Worm (Caenorhabditis elegans): ENCODE data around the gene C02F5.14.

The C02F5.14 gene

DNA sequence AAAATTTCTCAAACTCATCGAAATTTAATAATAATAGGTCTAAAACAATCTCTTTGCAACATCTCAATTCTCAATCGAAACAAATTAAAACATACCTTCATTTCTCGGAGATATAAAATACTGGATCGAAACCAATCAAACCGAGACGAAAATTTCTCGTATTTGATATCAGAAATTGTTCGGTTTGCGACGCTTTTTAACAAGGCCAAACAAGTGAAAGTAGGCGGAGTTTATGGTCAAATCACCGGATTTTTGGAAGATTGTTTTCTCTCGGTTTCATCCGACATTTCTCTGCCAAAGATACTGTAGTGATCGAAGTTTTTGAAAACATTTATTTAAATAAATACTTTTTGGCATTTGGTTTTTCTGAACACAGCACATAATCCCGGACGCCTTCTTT lies at the start of gene C02F5.14:
Gene C02F5.14, minus strand, starts transcription at position 157 of the 400 bp plus-strand sequence.
- TF ChIP-seq klf-2 (GFP tag; conservative IDR thresholded peaks at IDR 0.05) (no peak), tab-1 (GFP tag; IDR thresholded peaks at IDR 0.05) (no peak), flt-1 (GFP tag; IDR thresholded peaks at IDR 0.05) (no peak), ztf-23 (GFP tag; IDR thresholded peaks at IDR 0.05) (no peak), ref-1 (GFP tag; conservative IDR thresholded peaks at IDR 0.05) (no peak), T22C8.4 (GFP tag; IDR thresholded peaks at IDR 0.05) (no peak), med-1 (GFP tag; optimal IDR thresholded peaks at IDR 0.05; ENCODE audit: insufficient read depth) (no peak), ztf-29 (GFP tag; IDR thresholded peaks at IDR 0.05) (no peak), cog-1 (tag; optimal IDR thresholded peaks at IDR 0.05) (no peak)

ce11 chrIII:8283525-8283924 lies 48.2 kb upstream of the C02F5.14 start:
- TF ChIP-seq ztf-29 (GFP tag; IDR thresholded peaks at IDR 0.05): no peak
- TF ChIP-seq flt-1 (GFP tag; IDR thresholded peaks at IDR 0.05): no peak
- TF ChIP-seq T22C8.4 (GFP tag; IDR thresholded peaks at IDR 0.05): no peak
- no peak for TF ChIP-seq tab-1 (GFP tag; IDR thresholded peaks at IDR 0.05)

DNA sequence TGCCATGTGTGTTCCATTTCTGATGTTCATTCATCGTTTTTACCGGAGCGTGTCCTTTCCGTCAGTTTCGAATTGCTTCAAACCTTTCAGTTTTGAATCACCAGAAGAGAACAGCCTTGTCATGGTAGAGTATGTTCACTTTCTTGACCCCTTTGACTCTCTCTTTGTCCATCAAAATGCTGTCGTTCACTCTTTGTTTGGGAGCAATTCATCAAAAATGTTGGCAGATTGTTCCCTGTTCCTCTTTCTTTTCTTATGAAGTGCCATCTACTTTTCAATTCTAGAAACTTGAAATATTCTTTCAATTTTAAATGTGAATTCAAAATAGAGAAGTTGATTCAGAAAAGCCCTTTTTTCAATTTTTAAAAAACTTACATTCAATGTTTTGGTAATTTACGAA lies 46.0 kb upstream of the C02F5.14 start:
- TF ChIP-seq ztf-23 (GFP tag; IDR thresholded peaks at IDR 0.05) (no peak), med-1 (GFP tag; optimal IDR thresholded peaks at IDR 0.05; ENCODE audit: insufficient read depth) (no peak)

ce11 chrIII:8280352-8280751 lies 45.0 kb upstream of the C02F5.14 start:
- TF ChIP-seq T22C8.4 (GFP tag; IDR thresholded peaks at IDR 0.05) (no peak), ref-1 (GFP tag; conservative IDR thresholded peaks at IDR 0.05) (no peak), med-1 (GFP tag; optimal IDR thresholded peaks at IDR 0.05; ENCODE audit: insufficient read depth) (no peak), ztf-29 (GFP tag; IDR thresholded peaks at IDR 0.05) (no peak), cog-1 (tag; optimal IDR thresholded peaks at IDR 0.05) (no peak), flt-1 (GFP tag; IDR thresholded peaks at IDR 0.05) (no peak), tab-1 (GFP tag; IDR thresholded peaks at IDR 0.05) (no peak), klf-2 (GFP tag; conservative IDR thresholded peaks at IDR 0.05) (no peak)

- TF ChIP-seq cog-1 (tag; optimal IDR thresholded peaks at IDR 0.05) (no peak), flt-1 (GFP tag; IDR thresholded peaks at IDR 0.05) (no peak)
Measured at ce11 chrIII:8279567-8279966, 44.3 kb upstream of the C02F5.14 start.

- no peak for TF ChIP-seq tab-1 (GFP tag; IDR thresholded peaks at IDR 0.05)
- no peak for TF ChIP-seq ztf-29 (GFP tag; IDR thresholded peaks at IDR 0.05)
- TF ChIP-seq klf-2 (GFP tag; conservative IDR thresholded peaks at IDR 0.05): no peak
- TF ChIP-seq ztf-23 (GFP tag; IDR thresholded peaks at IDR 0.05): no peak
- no peak for TF ChIP-seq ref-1 (GFP tag; conservative IDR thresholded peaks at IDR 0.05)
- TF ChIP-seq flt-1 (GFP tag; IDR thresholded peaks at IDR 0.05): no peak
- TF ChIP-seq T22C8.4 (GFP tag; IDR thresholded peaks at IDR 0.05): no peak
- no peak for TF ChIP-seq med-1 (GFP tag; optimal IDR thresholded peaks at IDR 0.05; ENCODE audit: insufficient read depth)
- no peak for TF ChIP-seq cog-1 (tag; optimal IDR thresholded peaks at IDR 0.05)
Measured at ce11 chrIII:8278801-8279200, 43.5 kb upstream of the C02F5.14 start, which contains the start of gene mig-10. TSS of gene mig-10 (plus strand) at chrIII:8279101.

DNA sequence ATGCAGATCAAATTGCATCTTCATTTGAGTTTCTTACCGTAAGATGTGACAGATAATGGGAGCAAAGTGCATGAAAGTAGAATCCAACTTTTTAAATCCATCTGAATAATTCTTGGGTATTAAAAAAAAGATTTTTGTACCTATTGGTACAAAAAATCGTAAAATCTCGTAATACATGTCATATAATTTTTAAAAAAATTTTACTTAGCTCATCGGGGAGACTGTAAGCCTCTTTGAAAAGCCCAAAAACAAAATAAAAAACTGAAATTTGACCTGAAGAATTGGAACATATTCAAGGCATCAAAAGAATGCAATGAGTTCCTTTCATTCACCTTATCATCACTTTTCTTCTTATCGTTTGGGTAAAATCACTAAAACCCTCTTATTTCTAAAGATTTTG lies 40.6 kb upstream of the C02F5.14 start, which contains the start of gene clec-160:
Gene clec-160, minus strand, starts transcription at position 101 of the 400 bp plus-strand sequence.
- TF ChIP-seq klf-2 (GFP tag; conservative IDR thresholded peaks at IDR 0.05) (no peak), flt-1 (GFP tag; IDR thresholded peaks at IDR 0.05) (no peak), med-1 (GFP tag; optimal IDR thresholded peaks at IDR 0.05; ENCODE audit: insufficient read depth) (no peak), cog-1 (tag; optimal IDR thresholded peaks at IDR 0.05) (no peak), T22C8.4 (GFP tag; IDR thresholded peaks at IDR 0.05) (no peak), ztf-29 (GFP tag; IDR thresholded peaks at IDR 0.05) (no peak), ztf-23 (GFP tag; IDR thresholded peaks at IDR 0.05) (no peak), ref-1 (GFP tag; conservative IDR thresholded peaks at IDR 0.05) (no peak), tab-1 (GFP tag; IDR thresholded peaks at IDR 0.05) (no peak)

DNA sequence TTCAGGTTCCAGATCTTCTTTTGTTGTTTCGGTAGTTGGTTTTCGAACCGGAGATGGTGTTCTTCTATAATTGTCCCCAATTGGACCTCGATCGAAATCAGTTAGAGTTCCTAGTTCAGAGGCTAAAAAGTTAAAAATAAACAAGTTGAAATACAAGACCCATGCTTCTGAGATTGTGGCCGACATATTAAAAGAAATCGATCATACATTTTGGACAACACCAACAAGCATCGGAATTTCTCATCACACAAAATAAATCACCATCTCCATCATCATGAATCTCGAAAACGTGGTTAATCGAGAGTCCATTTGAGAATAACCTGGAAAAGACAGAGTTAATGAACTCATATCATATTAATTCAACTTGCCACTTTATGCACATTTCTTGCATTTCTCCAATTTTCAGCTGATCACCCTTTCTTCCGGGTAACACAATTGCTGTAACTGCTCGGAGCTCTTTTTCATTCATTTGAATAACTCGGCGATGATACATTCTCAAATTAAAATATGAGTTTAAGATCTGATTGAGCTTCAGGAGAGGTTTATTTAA lies 36.4 kb upstream of the C02F5.14 start, which contains the start of the genes mps-4 and F09G8.10:
Gene mps-4, minus strand, starts transcription at position 101 of the 550 bp plus-strand sequence.
Gene F09G8.10, minus strand, starts transcription at position 500 of the 550 bp plus-strand sequence.
- no peak for TF ChIP-seq klf-2 (GFP tag; conservative IDR thresholded peaks at IDR 0.05)
- TF ChIP-seq flt-1 (GFP tag; IDR thresholded peaks at IDR 0.05): no peak
- no peak for TF ChIP-seq tab-1 (GFP tag; IDR thresholded peaks at IDR 0.05)
- no peak for TF ChIP-seq ref-1 (GFP tag; conservative IDR thresholded peaks at IDR 0.05)
- TF ChIP-seq cog-1 (tag; optimal IDR thresholded peaks at IDR 0.05): no peak
- TF ChIP-seq ztf-29 (GFP tag; IDR thresholded peaks at IDR 0.05): no peak
- no peak for TF ChIP-seq ztf-23 (GFP tag; IDR thresholded peaks at IDR 0.05)
- TF ChIP-seq T22C8.4 (GFP tag; IDR thresholded peaks at IDR 0.05): no peak
- TF ChIP-seq med-1 (GFP tag; optimal IDR thresholded peaks at IDR 0.05; ENCODE audit: insufficient read depth): no peak

- TF ChIP-seq flt-1 (GFP tag; IDR thresholded peaks at IDR 0.05): no peak
- no peak for TF ChIP-seq ztf-29 (GFP tag; IDR thresholded peaks at IDR 0.05)
- TF ChIP-seq T22C8.4 (GFP tag; IDR thresholded peaks at IDR 0.05): no peak
- TF ChIP-seq med-1 (GFP tag; optimal IDR thresholded peaks at IDR 0.05; ENCODE audit: insufficient read depth): no peak
- no peak for TF ChIP-seq tab-1 (GFP tag; IDR thresholded peaks at IDR 0.05)
- no peak for TF ChIP-seq cog-1 (tag; optimal IDR thresholded peaks at IDR 0.05)
- no peak for TF ChIP-seq klf-2 (GFP tag; conservative IDR thresholded peaks at IDR 0.05)
- no peak for TF ChIP-seq ztf-23 (GFP tag; IDR thresholded peaks at IDR 0.05)
- TF ChIP-seq ref-1 (GFP tag; conservative IDR thresholded peaks at IDR 0.05): no peak
Measured at ce11 chrIII:8268296-8268695, 33.0 kb upstream of the C02F5.14 start, which contains the start of the genes F09G8.7 and crn-7. TSS of gene F09G8.7 (minus strand) at chrIII:8268355. TSS of gene crn-7 (plus strand) at chrIII:8268531.

DNA sequence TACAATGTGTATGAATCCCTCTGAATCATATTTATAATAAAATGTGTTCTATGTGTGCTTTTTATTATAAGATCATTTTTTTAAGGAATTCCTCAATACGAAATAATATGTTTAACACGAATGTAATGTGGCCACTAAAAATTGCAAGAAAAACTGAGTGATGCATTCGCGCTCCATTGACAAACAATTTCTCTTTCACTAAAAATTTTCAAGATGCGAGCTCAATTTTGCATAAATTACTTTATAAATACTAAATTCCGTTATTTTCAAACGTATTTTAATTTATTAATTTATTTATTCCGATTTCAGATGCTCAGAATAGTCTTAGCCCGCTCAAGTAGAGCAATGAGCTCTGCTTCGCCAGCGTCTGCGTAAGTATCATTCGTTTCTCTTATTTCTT lies 30.4 kb upstream of the C02F5.14 start, which contains the start of gene mrps-9:
Gene mrps-9, plus strand, starts transcription at position 310 of the 400 bp plus-strand sequence.
- 0 out of 2 replicates have a peak, but pooled peaks have one; percentile 23 for TF ChIP-seq flt-1 (GFP tag; IDR thresholded peaks at IDR 0.05)
- TF ChIP-seq tab-1 (GFP tag; IDR thresholded peaks at IDR 0.05): no peak

Measured in whole organism, midembryonic.